Worm (Caenorhabditis elegans) whole organism, mixed stage, embryonic: Measurements from ENCODE around the gene F13E9.12.

ENCODE experiments used
- ces-1 ChIP-seq: fragments of 150-350 bp; optimal IDR thresholded peaks from 2 replicates; lab custom pipeline; 2014; ENCODE audit warnings: missing biosample characterization, missing genetic modification reagents, missing genetic modification characterization
- drap-1 ChIP-seq: fragments of 200-800 bp; sonication (Bioruptor generic); optimal IDR thresholded peaks from 3 replicates; lab custom pipeline; 2018; ENCODE audit warnings: mild to moderate bottlenecking, missing genetic modification characterization, missing compliant biosample characterization
- lsy-2 ChIP-seq: fragments of 150-350 bp; optimal IDR thresholded peaks from 2 replicates; lab custom pipeline; 2014; ENCODE audit warnings: missing biosample characterization, missing genetic modification characterization
- nhr-2 ChIP-seq: fragments of 150-350 bp; optimal IDR thresholded peaks from 2 replicates; lab custom pipeline; 2014; ENCODE audit warnings: missing biosample characterization, missing genetic modification characterization
- nhr-237 ChIP-seq: fragments of 150-350 bp; optimal IDR thresholded peaks from 2 replicates; lab custom pipeline; 2014; ENCODE audit warnings: missing biosample characterization, missing genetic modification characterization
- snpc-4 ChIP-seq: fragments of 150-350 bp; optimal IDR thresholded peaks from 2 replicates; lab custom pipeline; 2014; ENCODE audit warnings: missing biosample characterization, missing genetic modification characterization
- tbx-8 ChIP-seq: fragments of 200-800 bp; sonication (Bioruptor generic); optimal IDR thresholded peaks from 2 replicates; lab custom pipeline; 2018; ENCODE audit warnings: mild to moderate bottlenecking, missing genetic modification characterization, moderate library complexity, missing compliant biosample characterization
- unc-62 ChIP-seq: fragments of 150-350 bp; optimal IDR thresholded peaks from 2 replicates; lab custom pipeline; 2014; ENCODE audit warnings: missing biosample characterization, missing genetic modification reagents, missing genetic modification characterization

ce11 chrIV:10826029-10826428, 48.4 kb downstream of the F13E9.12 start:
- TF ChIP-seq ces-1 (GFP tag; lab: Kevin White, UChicago): no peak
- no peak for TF ChIP-seq lsy-2
- TF ChIP-seq nhr-2: no peak
- TF ChIP-seq nhr-237 (tag; lab: Kevin White, UChicago): no peak
- no peak for TF ChIP-seq drap-1 (GFP tag; lab: Kevin White, UChicago)
- no peak for TF ChIP-seq unc-62 (GFP tag; lab: Kevin White, UChicago)
- TF ChIP-seq tbx-8: no peak
- TF ChIP-seq snpc-4: no peak
